Fruit fly (Drosophila melanogaster): ENCODE measurements around the gene Pomp.
A peak's percentile ranks its signal among the peaks of the same experiment; 100 is the strongest.

Pomp gene

dm6 chr2L:20759809-20760485 is 27.5 kb upstream of the Pomp start (continued):
- TF ChIP-seq unpg (GFP tag; optimal IDR thresholded peaks at IDR 0.05) (peak; percentile 54), CG6854 (GFP tag; optimal IDR thresholded peaks at IDR 0.05) (no peak), Xbp1 (GFP tag; optimal IDR thresholded peaks at IDR 0.05) (no peak), CG7357 (GFP tag; IDR thresholded peaks at IDR 0.05) (no peak), CG33557 (GFP tag; optimal IDR thresholded peaks at IDR 0.05) (peak; percentile 24), hth (optimal IDR thresholded peaks at IDR 0.05) (no peak), CG3281 (GFP tag; optimal IDR thresholded peaks at IDR 0.05) (peak; percentile 38), odd (GFP tag; optimal IDR thresholded peaks at IDR 0.05) (peak; percentile 1), CG2712 (tag; optimal IDR thresholded peaks at IDR 0.05) (peak; percentile 68), CG10366 (GFP tag; IDR thresholded peaks at IDR 0.05) (peak; percentile 38), Pdp1 (GFP tag; optimal IDR thresholded peaks at IDR 0.05) (peak; percentile 12 to 21), Atf3 (GFP tag; optimal IDR thresholded peaks at IDR 0.05) (no peak), bcd (GFP tag; optimal IDR thresholded peaks at IDR 0.05) (peak; percentile 15), CG17359 (tag; optimal IDR thresholded peaks at IDR 0.05) (peak; percentile 56), NFAT (GFP tag; IDR thresholded peaks at IDR 0.05) (no peak), CG17361 (GFP tag; IDR thresholded peaks at IDR 0.05) (0 out of 3 replicates have a peak, but pooled peaks have one; percentile 9), z (GFP tag; IDR thresholded peaks at IDR 0.05) (no peak), dysf (GFP tag; IDR thresholded peaks at IDR 0.05) (peak; percentile 67), Ssrp (tag; optimal IDR thresholded peaks at IDR 0.05) (peak; percentile 59), CG1233 (GFP tag; optimal IDR thresholded peaks at IDR 0.05) (peak; percentile 54), ftz-f1 (GFP tag; optimal IDR thresholded peaks at IDR 0.05) (no peak), amos (GFP tag; IDR thresholded peaks at IDR 0.05; ENCODE audit: partially characterized antibody) (no peak), Lim3 (GFP tag; IDR thresholded peaks at IDR 0.05) (no peak), Dfd (GFP tag; optimal IDR thresholded peaks at IDR 0.05) (no peak), lov (optimal IDR thresholded peaks at IDR 0.05) (no peak), lov (GFP tag; IDR thresholded peaks at IDR 0.05) (no peak), CG1647 (GFP tag; optimal IDR thresholded peaks at IDR 0.05) (no peak), CG18262 (tag; optimal IDR thresholded peaks at IDR 0.05) (peak; percentile 64), Lhr (GFP tag; optimal IDR thresholded peaks at IDR 0.05) (no peak), CG16779 (GFP tag; IDR thresholded peaks at IDR 0.05) (no peak), Sin3A (optimal IDR thresholded peaks at IDR 0.05) (no peak), Dek (tag; optimal IDR thresholded peaks at IDR 0.05) (peak; percentile 43), exex (tag; optimal IDR thresholded peaks at IDR 0.05) (no peak), CG14441 (GFP tag; IDR thresholded peaks at IDR 0.05) (no peak), bowl (GFP tag; IDR thresholded peaks at IDR 0.05) (no peak), Dad (GFP tag; optimal IDR thresholded peaks at IDR 0.05) (no peak), Camta (GFP tag; optimal IDR thresholded peaks at IDR 0.05) (no peak), CG6254 (GFP tag; optimal IDR thresholded peaks at IDR 0.05) (peak; percentile 12), CG12942 (GFP tag; optimal IDR thresholded peaks at IDR 0.05) (no peak), CG7786 (GFP tag; optimal IDR thresholded peaks at IDR 0.05) (no peak), CG7556 (GFP tag; optimal IDR thresholded peaks at IDR 0.05) (peak; percentile 26), Aef1 (GFP tag; IDR thresholded peaks at IDR 0.05) (peak; percentile 31; the same call in 1 of the 3 replicates), jigr1 (GFP tag; IDR thresholded peaks at IDR 0.05) (0 out of 3 replicates have a peak, but pooled peaks have one; percentile 25), E2f2 (GFP tag; IDR thresholded peaks at IDR 0.05) (no peak), CG10654 (GFP tag; optimal IDR thresholded peaks at IDR 0.05) (peak; percentile 14), fd64A (GFP tag; optimal IDR thresholded peaks at IDR 0.05) (peak; percentile 55), trem (tag; optimal IDR thresholded peaks at IDR 0.05) (peak; percentile 12), CG3065 (GFP tag; optimal IDR thresholded peaks at IDR 0.05) (no peak), C15 (GFP tag; IDR thresholded peaks at IDR 0.05) (0 out of 3 replicates have a peak, but pooled peaks have one; percentile 24), CG16813 (GFP tag; IDR thresholded peaks at IDR 0.05; ENCODE audit: partially characterized antibody) (no peak), CG30020 (tag; optimal IDR thresholded peaks at IDR 0.05) (peak; percentile 13)
